Fruit fly (Drosophila melanogaster) whole organism, embryonic: ENCODE results near the gene CG6409.

ENCODE experiments used
- CG3847 ChIP-seq: fragments of 200-800 bp; sonication (Bioruptor generic); IDR thresholded peaks from 2 replicates; pipeline ENCODE4 v1.3.6; 2022; ENCODE audit warnings: missing biosample characterization, missing genetic modification characterization
- CG4360 ChIP-seq: fragments of 200-800 bp; sonication (Bioruptor generic); IDR thresholded peaks from 2 replicates; pipeline ENCODE4 v1.3.6; 2022; ENCODE audit warnings: missing biosample characterization, missing genetic modification characterization
- CG4404 ChIP-seq: fragments of 200-800 bp; sonication (Bioruptor generic); IDR thresholded peaks from 2 replicates; pipeline ENCODE4 v1.3.6; 2022; ENCODE audit warnings: missing biosample characterization, missing genetic modification characterization
- CG8478 ChIP-seq: fragments of >200 bp; optimal IDR thresholded peaks from 2 replicates; lab custom pipeline; 2018
- dmrt99B ChIP-seq: fragments of 200-800 bp; sonication (Bioruptor generic); optimal IDR thresholded peaks from 2 replicates; lab custom pipeline; 2018; ENCODE audit warnings: missing biosample characterization, mild to moderate bottlenecking, missing genetic modification characterization, moderate library complexity
- slp2 ChIP-seq: fragments of 200-800 bp; sonication (Bioruptor generic); optimal IDR thresholded peaks from 2 replicates; lab custom pipeline; 2016; ENCODE audit warnings: missing biosample characterization, missing genetic modification characterization
- stc ChIP-seq: fragments of 200-800 bp; sonication (Bioruptor generic); IDR thresholded peaks from 2 replicates; pipeline ENCODE4 v1.3.6; 2022; ENCODE audit warnings: missing biosample characterization, missing genetic modification characterization
- trh ChIP-seq: fragments of 200-800 bp; sonication (Bioruptor generic); optimal IDR thresholded peaks from 2 replicates; lab custom pipeline; 2016; ENCODE audit warnings: missing biosample characterization, missing genetic modification characterization
- tx ChIP-seq: fragments of 200-800 bp; sonication (Bioruptor generic); optimal IDR thresholded peaks from 2 replicates; lab custom pipeline; 2016; ENCODE audit warnings: missing biosample characterization, missing genetic modification characterization

DNA sequence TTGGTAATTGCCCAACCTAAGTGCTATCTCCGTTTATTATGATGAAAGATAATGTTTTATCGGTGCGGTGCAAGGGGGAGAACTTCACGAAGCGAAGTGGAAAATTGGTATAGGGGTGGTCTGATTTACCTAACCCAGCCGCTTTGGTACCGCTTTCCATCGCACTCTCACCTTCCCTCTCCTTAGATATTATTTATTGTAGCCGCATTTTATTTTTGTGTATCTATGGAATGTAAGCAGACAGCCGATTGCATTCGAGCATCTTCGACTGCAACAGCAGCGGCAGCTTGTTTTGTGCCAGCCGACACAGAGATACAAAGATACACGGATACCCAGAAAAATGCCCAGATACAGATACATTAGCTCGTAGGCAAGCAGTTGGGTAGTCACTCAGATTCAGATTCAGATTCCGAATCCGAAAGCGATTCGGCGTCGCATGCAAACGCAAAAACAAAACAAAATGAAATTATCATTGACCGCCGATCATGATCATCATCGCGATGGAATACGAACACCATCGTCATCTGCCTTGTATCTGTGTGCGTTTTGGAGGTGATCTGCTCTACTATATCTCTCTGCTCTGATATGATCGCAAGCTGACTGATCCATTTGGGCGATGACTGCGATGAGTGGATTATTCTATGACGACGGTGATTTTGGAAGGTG, 33.3 kb downstream of the CG6409 start:
- no peak for TF ChIP-seq slp2 (GFP tag; lab: Kevin White, UChicago)
- no peak for TF ChIP-seq stc (GFP tag; lab: Robert Waterston, UW)
- no peak for TF ChIP-seq CG8478 (lab: Kevin White, UChicago)
- TF ChIP-seq CG3847, result no peak
- TF ChIP-seq dmrt99B (tag; lab: Kevin White, UChicago), result no peak
- TF ChIP-seq CG4404, result no peak
- no peak for TF ChIP-seq trh (GFP tag; lab: Kevin White, UChicago)
- TF ChIP-seq tx (GFP tag; lab: Kevin White, UChicago), result no peak
- TF ChIP-seq CG4360 (GFP tag; lab: Robert Waterston, UW), result peak; percentile 45
